Worm (Caenorhabditis elegans) whole organism, L1 larva: ENCODE measurements around the gene flp-18.

Experiments
- C04F5.9 ChIP-seq: sonication (generic microtip); optimal IDR thresholded peaks from 2 replicates; lab custom pipeline; 2016; ENCODE audit warnings: missing genetic modification characterization, missing compliant biosample characterization
- C16A3.4 ChIP-seq: fragments of 150-350 bp; optimal IDR thresholded peaks from 2 replicates; lab custom pipeline; 2014; ENCODE audit warnings: missing biosample characterization, missing genetic modification characterization
- C34B4.2 ChIP-seq: sonication (generic microtip); optimal IDR thresholded peaks from 2 replicates; lab custom pipeline; 2017; ENCODE audit warnings: mild to moderate bottlenecking, missing genetic modification characterization, missing compliant biosample characterization
- F16B12.6 ChIP-seq: fragments of 150-350 bp; optimal IDR thresholded peaks from 2 replicates; lab custom pipeline; 2014; ENCODE audit warnings: missing biosample characterization, missing genetic modification characterization
- alr-1 ChIP-seq: fragments of 200-800 bp; sonication (Bioruptor generic); optimal IDR thresholded peaks from 2 replicates; lab custom pipeline; 2018; ENCODE audit warnings: borderline replicate concordance, mild to moderate bottlenecking, missing genetic modification characterization, missing compliant biosample characterization
- aly-2 ChIP-seq: fragments of 150-350 bp; optimal IDR thresholded peaks from 2 replicates; lab custom pipeline; 2014; ENCODE audit warnings: missing biosample characterization, missing genetic modification characterization
- ama-1 ChIP-seq: fragments of 150-350 bp; optimal IDR thresholded peaks from 2 replicates; lab custom pipeline; 2014
- ceh-63 ChIP-seq: fragments of 200-800 bp; sonication (Bioruptor generic); optimal IDR thresholded peaks from 2 replicates; lab custom pipeline; 2018; ENCODE audit warnings: mild to moderate bottlenecking, missing genetic modification characterization, missing compliant biosample characterization
- ceh-8 ChIP-seq: fragments of 200-800 bp; sonication (Bioruptor generic); optimal IDR thresholded peaks from 2 replicates; lab custom pipeline; 2018; ENCODE audit warnings: mild to moderate bottlenecking, missing genetic modification characterization, moderate library complexity, missing compliant biosample characterization
- ceh-82 ChIP-seq, 3 experiments: fragments of 150-350 bp in 1 of 3; sonication (generic microtip) in 2 of 3; optimal IDR thresholded peaks; 2 replicates each; lab custom pipeline; 2014 to 2017; ENCODE audit warnings: missing biosample characterization in 3 of 3, missing genetic modification characterization in 3 of 3
- ces-1 ChIP-seq: fragments of 150-350 bp; optimal IDR thresholded peaks from 2 replicates; lab custom pipeline; 2014; ENCODE audit warnings: missing biosample characterization, missing genetic modification reagents, missing genetic modification characterization
- dpl-1 ChIP-seq, 3 experiments: fragments of 150-350 bp in 2 of 3; sonication (generic microtip) in 1 of 3; optimal IDR thresholded peaks; 2 replicates each; lab custom pipeline; 2014 to 2017; ENCODE audit warnings: missing biosample characterization in 3 of 3, missing genetic modification characterization in 3 of 3, missing genetic modification reagents in 3 of 3
- efl-1 ChIP-seq, 4 experiments: fragments of 150-350 bp; optimal IDR thresholded peaks in 3 of 4; peaks in 1 of 4; 1 replicate in 1 of 4; 2 replicates in 3 of 4; lab custom pipeline; 2014; ENCODE audit warnings: missing biosample characterization in 2 of 4, missing genetic modification characterization in 2 of 4, missing genetic modification reagents in 2 of 4
- egl-13 ChIP-seq: sonication (generic microtip); optimal IDR thresholded peaks from 2 replicates; lab custom pipeline; 2016; ENCODE audit warnings: missing genotype, missing genetic modification reagents, missing genetic modification characterization, missing compliant biosample characterization
- elt-2 ChIP-seq: sonication (generic microtip); optimal IDR thresholded peaks from 2 replicates; lab custom pipeline; 2016; ENCODE audit warnings: missing genetic modification characterization, mild to moderate bottlenecking, inconsistent platforms, missing compliant biosample characterization, missing genetic modification reagents
- elt-3 ChIP-seq, 6 experiments: fragments of 150-350 bp in 1 of 6; sonication (generic microtip); optimal IDR thresholded peaks; 2 replicates each; lab custom pipeline; 2017 to 2018; ENCODE audit warnings: missing biosample characterization in 6 of 6, missing genetic modification characterization in 6 of 6, inconsistent platforms in 1 of 6
- ets-5 ChIP-seq: fragments of 200-800 bp; sonication (Bioruptor generic); IDR thresholded peaks from 2 replicates; pipeline ENCODE4 v1.3.6; 2022; ENCODE audit warnings: missing genetic modification characterization, missing compliant biosample characterization
- fkh-4 ChIP-seq: sonication (generic microtip); optimal IDR thresholded peaks from 2 replicates; lab custom pipeline; 2016; ENCODE audit warnings: missing compliant biosample characterization, missing genetic modification characterization, borderline replicate concordance
- grh-1 ChIP-seq: fragments of 200-800 bp; sonication (Bioruptor generic); IDR thresholded peaks from 2 replicates; pipeline ENCODE4 v1.3.6; 2022; ENCODE audit warnings: missing genetic modification reagents, missing genetic modification characterization, missing compliant biosample characterization
- hlh-17 ChIP-seq: fragments of 200-800 bp; sonication (Bioruptor generic); optimal IDR thresholded peaks from 2 replicates; lab custom pipeline; 2018; ENCODE audit warnings: missing genetic modification characterization, mild to moderate bottlenecking, missing compliant biosample characterization, moderate library complexity, borderline replicate concordance
- hlh-4 ChIP-seq: sonication (generic microtip); optimal IDR thresholded peaks from 2 replicates; lab custom pipeline; 2016; ENCODE audit warnings: mild to moderate bottlenecking, missing genetic modification characterization, missing compliant biosample characterization
- isw-1 ChIP-seq: fragments of 200-800 bp; sonication (Bioruptor generic); IDR thresholded peaks from 2 replicates; pipeline ENCODE4 v1.3.6; 2022; ENCODE audit warnings: missing genetic modification characterization, missing compliant biosample characterization
- jun-1 ChIP-seq: fragments of 150-350 bp; optimal IDR thresholded peaks from 2 replicates; lab custom pipeline; 2014; ENCODE audit warnings: missing biosample characterization, missing genetic modification reagents, missing genetic modification characterization
- lin-13 ChIP-seq: fragments of 150-350 bp; optimal IDR thresholded peaks from 2 replicates; lab custom pipeline; 2014; ENCODE audit warnings: missing biosample characterization, missing genetic modification reagents, missing genetic modification characterization
- lin-14 ChIP-seq: fragments of 200-800 bp; sonication (Bioruptor generic); optimal IDR thresholded peaks from 2 replicates; lab custom pipeline; 2018; ENCODE audit warnings: mild to moderate bottlenecking, missing genetic modification characterization, moderate library complexity, missing compliant biosample characterization
- lin-15B ChIP-seq: fragments of 150-350 bp; sonication (generic microtip); optimal IDR thresholded peaks from 3 replicates; lab custom pipeline; 2014; ENCODE audit warnings: missing biosample characterization, missing genetic modification characterization
- lin-39 ChIP-seq: fragments of 150-350 bp; optimal IDR thresholded peaks from 2 replicates; lab custom pipeline; 2014; ENCODE audit warnings: missing biosample characterization, missing genetic modification reagents, missing genetic modification characterization
- lsy-2 ChIP-seq, 2 experiments: fragments of 150-350 bp; optimal IDR thresholded peaks; 2 replicates each; lab custom pipeline; 2014; ENCODE audit warnings: missing biosample characterization in 2 of 2, missing genetic modification characterization in 2 of 2
- mef-2 ChIP-seq: fragments of 150-350 bp; optimal IDR thresholded peaks from 2 replicates; lab custom pipeline; 2014; ENCODE audit warnings: missing biosample characterization, missing genetic modification characterization
- mep-1 ChIP-seq: fragments of 150-350 bp; optimal IDR thresholded peaks from 2 replicates; lab custom pipeline; 2014; ENCODE audit warnings: missing biosample characterization, missing genetic modification characterization
- nhr-12 ChIP-seq: sonication (generic microtip); optimal IDR thresholded peaks from 2 replicates; lab custom pipeline; 2017; ENCODE audit warnings: missing biosample characterization, missing genetic modification characterization
- nhr-237 ChIP-seq: fragments of 150-350 bp; optimal IDR thresholded peaks from 2 replicates; lab custom pipeline; 2014; ENCODE audit warnings: missing biosample characterization, missing genetic modification characterization
- nhr-28 ChIP-seq: fragments of 150-350 bp; optimal IDR thresholded peaks from 2 replicates; lab custom pipeline; 2014; ENCODE audit warnings: missing biosample characterization, missing genetic modification characterization
- nhr-47 ChIP-seq: sonication (generic microtip); optimal IDR thresholded peaks from 2 replicates; lab custom pipeline; 2016; ENCODE audit warnings: mild to moderate bottlenecking, missing genetic modification characterization, moderate library complexity, missing compliant biosample characterization
- nhr-71 ChIP-seq: sonication (generic microtip); optimal IDR thresholded peaks from 2 replicates; lab custom pipeline; 2016; ENCODE audit warnings: mild to moderate bottlenecking, missing genetic modification characterization, moderate library complexity, missing compliant biosample characterization
- nhr-76 ChIP-seq: sonication (generic microtip); optimal IDR thresholded peaks from 2 replicates; lab custom pipeline; 2017; ENCODE audit warnings: missing biosample characterization, missing genetic modification characterization
- nhr-77 ChIP-seq: fragments of 150-350 bp; optimal IDR thresholded peaks from 2 replicates; lab custom pipeline; 2014; ENCODE audit warnings: missing biosample characterization, missing genetic modification characterization
- nhr-84 ChIP-seq: sonication (generic microtip); optimal IDR thresholded peaks from 2 replicates; lab custom pipeline; 2017; ENCODE audit warnings: missing biosample characterization, missing genetic modification characterization
- nhr-90 ChIP-seq: sonication (generic microtip); optimal IDR thresholded peaks from 2 replicates; lab custom pipeline; 2016; ENCODE audit warnings: mild to moderate bottlenecking, missing genetic modification characterization, missing compliant biosample characterization; ENCODE audit not compliant: poor library complexity
- rnt-1 ChIP-seq: sonication (generic microtip); optimal IDR thresholded peaks from 2 replicates; lab custom pipeline; 2016; ENCODE audit warnings: mild to moderate bottlenecking, missing genetic modification characterization, moderate library complexity, missing compliant biosample characterization
- snpc-4 ChIP-seq: fragments of 150-350 bp; optimal IDR thresholded peaks from 2 replicates; lab custom pipeline; 2014; ENCODE audit warnings: missing biosample characterization, missing genetic modification characterization
- snu-23 ChIP-seq: sonication (generic microtip); optimal IDR thresholded peaks from 2 replicates; lab custom pipeline; 2016; ENCODE audit warnings: missing genetic modification characterization, missing compliant biosample characterization
- sptf-1 ChIP-seq: fragments of 150-350 bp; optimal IDR thresholded peaks from 2 replicates; lab custom pipeline; 2014; ENCODE audit warnings: missing biosample characterization, missing genetic modification characterization
- sup-37 ChIP-seq: fragments of 200-800 bp; sonication (Bioruptor generic); optimal IDR thresholded peaks from 2 replicates; lab custom pipeline; 2018; ENCODE audit warnings: mild to moderate bottlenecking, missing genetic modification characterization, missing compliant biosample characterization
- swsn-7 ChIP-seq: sonication (generic microtip); optimal IDR thresholded peaks from 2 replicates; lab custom pipeline; 2016; ENCODE audit warnings: missing genetic modification characterization, missing compliant biosample characterization
- unc-130 ChIP-seq: fragments of 150-350 bp; optimal IDR thresholded peaks from 2 replicates; lab custom pipeline; 2017; ENCODE audit warnings: missing biosample characterization, missing genetic modification characterization, inconsistent platforms
- unc-62 ChIP-seq: fragments of 150-350 bp; optimal IDR thresholded peaks from 2 replicates; lab custom pipeline; 2014; ENCODE audit warnings: missing biosample characterization, missing genetic modification reagents, missing genetic modification characterization
- unc-98 ChIP-seq: fragments of 200-800 bp; sonication (Bioruptor generic); IDR thresholded peaks from 2 replicates; pipeline ENCODE4 v1.3.6; 2022; ENCODE audit warnings: missing genetic modification characterization, missing compliant biosample characterization
- vab-15 ChIP-seq: sonication (generic microtip); optimal IDR thresholded peaks from 2 replicates; lab custom pipeline; 2017; ENCODE audit warnings: missing genotype, mild to moderate bottlenecking, missing genetic modification characterization, missing compliant biosample characterization
- xbp-1 ChIP-seq: sonication (generic microtip); optimal IDR thresholded peaks from 2 replicates; lab custom pipeline; 2016; ENCODE audit warnings: missing genetic modification characterization, missing compliant biosample characterization
- ztf-11 ChIP-seq, 2 experiments: sonication (generic microtip); optimal IDR thresholded peaks; 2 replicates each; lab custom pipeline; 2016 to 2017; ENCODE audit warnings: missing genetic modification characterization in 2 of 2, missing biosample characterization in 1 of 2, missing compliant biosample characterization in 1 of 2
- ztf-4 ChIP-seq: fragments of 150-350 bp; optimal IDR thresholded peaks from 2 replicates; lab custom pipeline; 2014; ENCODE audit warnings: missing biosample characterization, missing genetic modification characterization

The flp-18 gene

ce11 chrX:2996976-2997399 lies 21.4 kb downstream of the flp-18 start (continued):
- TF ChIP-seq ceh-8 (GFP tag; lab: Kevin White, UChicago) (peak; percentile 99), xbp-1 (tag; lab: Kevin White, UChicago) (peak; percentile 95), dpl-1 (GFP tag; optimal IDR thresholded peaks at IDR 0.05; lab: Kevin White, UChicago) (peak; percentile 57 to 66 (median 59)), lin-39 (peak; percentile 100), unc-62 (GFP tag; lab: Kevin White, UChicago) (peak; percentile 29), nhr-76 (tag; lab: Kevin White, UChicago) (peak; percentile 79), nhr-47 (tag; lab: Kevin White, UChicago) (peak; percentile 100), elt-2 (tag; lab: Kevin White, UChicago) (peak; percentile 91), F16B12.6 (tag; lab: Kevin White, UChicago) (peak; percentile 41), nhr-90 (tag; lab: Kevin White, UChicago) (peak; percentile 99), rnt-1 (tag; lab: Kevin White, UChicago) (peak; percentile 99), isw-1 (GFP tag; lab: Robert Waterston, UW) (peak; percentile 93), sptf-1 (no peak), ceh-82 (tag; optimal IDR thresholded peaks at IDR 0.05; lab: Kevin White, UChicago) (peak; percentile 98 to 99 (median 99)), nhr-84 (tag; lab: Kevin White, UChicago) (peak; percentile 64), vab-15 (tag; lab: Kevin White, UChicago) (peak; percentile 59), ztf-11 (tag; optimal IDR thresholded peaks at IDR 0.05; lab: Kevin White, UChicago) (peak; percentile 95 to 96), ztf-4 (tag; lab: Kevin White, UChicago) (peak; percentile 98), jun-1 (tag; lab: Kevin White, UChicago) (peak; percentile 99), aly-2 (tag; lab: Kevin White, UChicago) (peak; percentile 99), C04F5.9 (peak; percentile 96), lsy-2 (tag; optimal IDR thresholded peaks at IDR 0.05; lab: Kevin White, UChicago) (peak; percentile 95 to 96), C16A3.4 (tag; lab: Kevin White, UChicago) (peak; percentile 98), swsn-7 (tag; lab: Kevin White, UChicago) (peak; percentile 99), hlh-17 (GFP tag; lab: Kevin White, UChicago) (no peak), lin-13 (GFP tag; lab: Kevin White, UChicago) (peak; percentile 91), ets-5 (GFP tag; lab: Robert Waterston, UW) (0 out of 2 replicates have a peak, but pooled peaks have one; percentile 93), elt-3 (tag; optimal IDR thresholded peaks at IDR 0.05; lab: Kevin White, UChicago) (peak in 5 of 6 experiments; percentile 16 to 99 (median 95)), unc-98 (peak; percentile 91), lin-14 (GFP tag; lab: Kevin White, UChicago) (peak; percentile 98), snu-23 (GFP tag; lab: Kevin White, UChicago) (peak; percentile 100), ces-1 (peak; percentile 88), alr-1 (tag; lab: Kevin White, UChicago) (no peak), lin-15B (tag; lab: Kevin White, UChicago) (no peak), nhr-71 (tag; lab: Kevin White, UChicago) (peak; percentile 99), mep-1 (tag; lab: Kevin White, UChicago) (peak; percentile 100), sup-37 (GFP tag; lab: Kevin White, UChicago) (peak; percentile 94), ceh-63 (GFP tag; lab: Kevin White, UChicago) (peak; percentile 95), nhr-12 (peak; percentile 86), grh-1 (peak; percentile 95), nhr-237 (tag; lab: Kevin White, UChicago) (peak; percentile 99), egl-13 (tag; lab: Kevin White, UChicago) (peak; percentile 99), C34B4.2 (peak; percentile 30), mef-2 (tag; lab: Kevin White, UChicago) (peak; percentile 93), efl-1 (optimal IDR thresholded peaks at IDR 0.05; lab: Kevin White, UChicago) (peak; percentile 82 to 87), efl-1 (GFP tag; optimal IDR thresholded peaks at IDR 0.05 in 1 of 2; lab: Kevin White, UChicago) (peak; percentile 56 to 95), snpc-4 (peak; percentile 94), ama-1 (no peak), hlh-4 (tag; lab: Kevin White, UChicago) (peak; percentile 85), unc-130 (tag; lab: Kevin White, UChicago) (peak; percentile 69), nhr-28 (tag; lab: Kevin White, UChicago) (peak; percentile 71), nhr-77 (tag; lab: Kevin White, UChicago) (peak; percentile 98), fkh-4 (tag; lab: Kevin White, UChicago) (peak; percentile 90)
